Fruit fly (Drosophila melanogaster): ENCODE data around the gene CG33099.
A peak's percentile ranks its signal among the peaks of the same experiment; 100 is the strongest.

DNA sequence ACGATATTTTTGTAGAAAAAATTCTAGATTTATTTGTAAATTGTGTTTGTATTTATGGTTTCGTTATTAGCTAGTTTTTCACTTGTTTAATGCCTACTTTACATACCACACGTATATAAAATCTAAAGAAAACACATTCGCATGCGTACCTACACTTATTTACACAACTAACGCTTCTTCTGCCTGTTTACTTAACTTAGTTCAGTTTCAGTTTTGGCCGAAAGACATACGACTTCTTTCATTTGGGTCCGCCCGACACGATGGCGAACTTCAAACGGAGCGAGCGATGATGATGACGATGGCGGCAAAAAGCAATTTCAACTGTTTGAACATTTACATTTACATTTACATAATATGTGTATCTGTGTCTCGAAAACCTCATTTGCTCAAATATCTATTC lies 28.0 kb upstream of the CG33099 start:
- TF ChIP-seq Pdp1 (GFP tag; optimal IDR thresholded peaks at IDR 0.05) (no peak), sna (GFP tag; IDR thresholded peaks at IDR 0.05; ENCODE audit: partially characterized antibody) (no peak), HLH54F (GFP tag; optimal IDR thresholded peaks at IDR 0.05) (no peak), CG8290 (GFP tag; optimal IDR thresholded peaks at IDR 0.05) (no peak), CG8290 (tag; optimal IDR thresholded peaks at IDR 0.05) (peak in 1 of 2 experiments; percentile 8), CG9437 (GFP tag; optimal IDR thresholded peaks at IDR 0.05) (no peak), row (GFP tag; IDR thresholded peaks at IDR 0.05) (no peak), CG5245 (GFP tag; optimal IDR thresholded peaks at IDR 0.05) (no peak), otp (GFP tag; IDR thresholded peaks at IDR 0.05) (no peak), corto (GFP tag; optimal IDR thresholded peaks at IDR 0.05) (no peak), toy (GFP tag; IDR thresholded peaks at IDR 0.05) (no peak), CG11398 (GFP tag; optimal IDR thresholded peaks at IDR 0.05) (no peak)

Data from whole organism, embryonic.